Fruit fly (Drosophila melanogaster) whole organism, embryonic: Measurements from ENCODE around the gene odd.

Experiments used
- CG10366 ChIP-seq: fragments of 200-800 bp; sonication (Bioruptor generic); IDR thresholded peaks from 2 replicates; pipeline ENCODE4 v1.3.6; 2022; ENCODE audit warnings: missing biosample characterization, missing genetic modification characterization
- CG12769 ChIP-seq: fragments of 200-800 bp; sonication (Bioruptor generic); optimal IDR thresholded peaks from 2 replicates; lab custom pipeline; 2019; ENCODE audit warnings: missing biosample characterization, mild to moderate bottlenecking, missing genetic modification characterization, moderate library complexity
- CG13894 ChIP-seq: fragments of 200-800 bp; sonication (Bioruptor generic); optimal IDR thresholded peaks from 3 replicates; lab custom pipeline; 2018; ENCODE audit warnings: missing biosample characterization, mild to moderate bottlenecking, missing genetic modification characterization, moderate library complexity
- CG14965 ChIP-seq: fragments of 200-800 bp; sonication (Bioruptor generic); optimal IDR thresholded peaks from 2 replicates; lab custom pipeline; 2016; ENCODE audit warnings: missing biosample characterization, missing genetic modification characterization, borderline replicate concordance
- CG15011 ChIP-seq: fragments of 200-800 bp; sonication (Bioruptor generic); optimal IDR thresholded peaks from 3 replicates; lab custom pipeline; 2018; ENCODE audit warnings: missing biosample characterization, mild to moderate bottlenecking, missing genetic modification characterization
- CG15696 ChIP-seq: fragments of 200-800 bp; sonication (Bioruptor generic); optimal IDR thresholded peaks from 2 replicates; lab custom pipeline; 2019; ENCODE audit warnings: missing biosample characterization, mild to moderate bottlenecking, missing genetic modification characterization, moderate library complexity
- CG1603 ChIP-seq: fragments of 200-800 bp; sonication (Bioruptor generic); optimal IDR thresholded peaks from 2 replicates; lab custom pipeline; 2019; ENCODE audit warnings: missing biosample characterization, mild to moderate bottlenecking, missing genetic modification characterization, moderate library complexity
- CG16813 ChIP-seq: fragments of 200-800 bp; sonication (Bioruptor generic); IDR thresholded peaks from 3 replicates; pipeline ENCODE4 v1.3.6; 2022; ENCODE audit warnings: missing biosample characterization, missing genetic modification characterization; ENCODE audit not compliant: partially characterized antibody
- CG16815 ChIP-seq: fragments of 200-800 bp; sonication (Bioruptor generic); optimal IDR thresholded peaks from 3 replicates; lab custom pipeline; 2017; ENCODE audit warnings: missing biosample characterization, mild to moderate bottlenecking, missing genetic modification characterization
- CG17568 ChIP-seq: fragments of 200-800 bp; sonication (Bioruptor generic); optimal IDR thresholded peaks from 2 replicates; lab custom pipeline; 2018; ENCODE audit warnings: missing biosample characterization, mild to moderate bottlenecking, missing genetic modification characterization, moderate library complexity
- CG17912 ChIP-seq: fragments of 200-800 bp; sonication (Bioruptor generic); optimal IDR thresholded peaks from 2 replicates; lab custom pipeline; 2018; ENCODE audit warnings: missing biosample characterization, mild to moderate bottlenecking, missing genetic modification characterization
- CG18599 ChIP-seq: fragments of 200-800 bp; sonication (Bioruptor generic); optimal IDR thresholded peaks from 3 replicates; lab custom pipeline; 2017; ENCODE audit warnings: missing biosample characterization, missing genetic modification characterization, mild to moderate bottlenecking, moderate library complexity, missing genetic modification reagents
- CG5180 ChIP-seq: fragments of 200-800 bp; sonication (Bioruptor generic); optimal IDR thresholded peaks from 3 replicates; lab custom pipeline; 2017; ENCODE audit warnings: missing biosample characterization, missing genetic modification characterization, mild to moderate bottlenecking, moderate library complexity, missing genetic modification reagents
- CG7745 ChIP-seq: fragments of 200-800 bp; sonication (Bioruptor generic); optimal IDR thresholded peaks from 2 replicates; lab custom pipeline; 2018; ENCODE audit warnings: missing biosample characterization, mild to moderate bottlenecking, missing genetic modification characterization, moderate library complexity
- CG9437 ChIP-seq: fragments of 200-800 bp; sonication (Bioruptor generic); optimal IDR thresholded peaks from 2 replicates; lab custom pipeline; 2018; ENCODE audit warnings: missing biosample characterization, mild to moderate bottlenecking, missing genetic modification characterization
- Camta ChIP-seq: fragments of 200-800 bp; sonication (Bioruptor generic); optimal IDR thresholded peaks from 2 replicates; lab custom pipeline; 2016; ENCODE audit warnings: missing biosample characterization, missing genetic modification characterization
- D19A ChIP-seq: fragments of 200-800 bp; optimal IDR thresholded peaks from 3 replicates; lab custom pipeline; 2019; ENCODE audit warnings: missing biosample characterization, mild to moderate bottlenecking, missing genetic modification characterization, moderate library complexity
- Dip3 ChIP-seq: fragments of 200-800 bp; sonication (Bioruptor generic); optimal IDR thresholded peaks from 3 replicates; lab custom pipeline; 2016; ENCODE audit warnings: missing biosample characterization, missing genetic modification characterization
- Ets65A ChIP-seq: fragments of 200-800 bp; sonication (Bioruptor generic); peaks from one replicate; lab custom pipeline; 2016; ENCODE audit warnings: missing biosample characterization, missing genetic modification characterization
- HmgZ ChIP-seq: fragments of 200-800 bp; sonication (Bioruptor generic); optimal IDR thresholded peaks from 2 replicates; lab custom pipeline; 2018; ENCODE audit warnings: missing biosample characterization, mild to moderate bottlenecking, missing genetic modification characterization
- Hmx ChIP-seq: fragments of 200-800 bp; sonication (Bioruptor generic); optimal IDR thresholded peaks from 2 replicates; lab custom pipeline; 2016; ENCODE audit warnings: missing biosample characterization, missing genetic modification characterization
- Myb ChIP-seq: fragments of 200-800 bp; sonication (Bioruptor generic); optimal IDR thresholded peaks from 2 replicates; lab custom pipeline; 2016; ENCODE audit warnings: missing biosample characterization, missing genetic modification characterization
- Poxn ChIP-seq: fragments of 200-800 bp; sonication (Bioruptor generic); IDR thresholded peaks from 2 replicates; pipeline ENCODE4 v1.3.6; 2022; ENCODE audit warnings: missing biosample characterization, missing genetic modification characterization
- Six4 ChIP-seq: fragments of 200-800 bp; sonication (Bioruptor generic); optimal IDR thresholded peaks from 2 replicates; lab custom pipeline; 2016; ENCODE audit warnings: missing biosample characterization, missing genetic modification characterization
- Ssrp ChIP-seq: fragments of 200-800 bp; sonication (Bioruptor generic); optimal IDR thresholded peaks from 2 replicates; lab custom pipeline; 2018; ENCODE audit warnings: missing biosample characterization, mild to moderate bottlenecking, missing genetic modification characterization, moderate library complexity
- Usf ChIP-seq: fragments of 200-800 bp; sonication (Bioruptor generic); optimal IDR thresholded peaks from 2 replicates; lab custom pipeline; 2017; ENCODE audit warnings: missing genotype, missing biosample characterization, missing genetic modification characterization
- amos ChIP-seq: fragments of 200-800 bp; sonication (Bioruptor generic); IDR thresholded peaks from 2 replicates; pipeline ENCODE4 v1.3.6; 2022; ENCODE audit warnings: missing biosample characterization, missing genetic modification characterization; ENCODE audit not compliant: partially characterized antibody
- ato ChIP-seq: fragments of 200-800 bp; sonication (Bioruptor generic); IDR thresholded peaks from 2 replicates; pipeline ENCODE4 v1.3.6; 2022; ENCODE audit warnings: missing biosample characterization, missing genetic modification characterization; ENCODE audit not compliant: partially characterized antibody
- dimm ChIP-seq: fragments of 200-800 bp; sonication (Bioruptor generic); IDR thresholded peaks from 2 replicates; pipeline ENCODE4 v1.3.6; 2022; ENCODE audit warnings: missing biosample characterization, missing genetic modification characterization
- ems ChIP-seq: fragments of 200-800 bp; sonication (Bioruptor generic); optimal IDR thresholded peaks from 3 replicates; lab custom pipeline; 2016; ENCODE audit warnings: missing biosample characterization, missing genetic modification characterization
- eve ChIP-seq, 2 experiments: fragments of >200 bp; optimal IDR thresholded peaks; 2 replicates each; lab custom pipeline; 2017; ENCODE audit warnings: missing biosample characterization in 2 of 2, missing genetic modification characterization in 2 of 2
- fd102C ChIP-seq: fragments of 200-800 bp; sonication (Bioruptor generic); optimal IDR thresholded peaks from 2 replicates; lab custom pipeline; 2018; ENCODE audit warnings: missing biosample characterization, mild to moderate bottlenecking, missing genetic modification characterization, moderate library complexity
- fu2 ChIP-seq: fragments of 200-800 bp; sonication (Bioruptor generic); optimal IDR thresholded peaks from 2 replicates; lab custom pipeline; 2016; ENCODE audit warnings: missing biosample characterization, missing genetic modification characterization
- gce ChIP-seq: fragments of 200-800 bp; sonication (Bioruptor generic); IDR thresholded peaks from 3 replicates; pipeline ENCODE4 v1.3.6; 2022; ENCODE audit warnings: missing biosample characterization, missing genetic modification characterization
- grn ChIP-seq: fragments of 200-800 bp; sonication (Bioruptor generic); optimal IDR thresholded peaks from 3 replicates; lab custom pipeline; 2017; ENCODE audit warnings: missing biosample characterization, missing genetic modification characterization
- ken ChIP-seq: fragments of 200-800 bp; sonication (Bioruptor generic); IDR thresholded peaks from 3 replicates; pipeline ENCODE4 v1.3.6; 2022; ENCODE audit warnings: missing biosample characterization, missing genetic modification characterization
- kni ChIP-seq: fragments of 200-800 bp; sonication (Bioruptor generic); optimal IDR thresholded peaks from 3 replicates; lab custom pipeline; 2017; ENCODE audit warnings: mild to moderate bottlenecking, missing biosample characterization, missing genetic modification reagents, missing genetic modification characterization
- knrl ChIP-seq: fragments of 200-800 bp; sonication (Bioruptor generic); IDR thresholded peaks from 3 replicates; pipeline ENCODE4 v1.3.6; 2022; ENCODE audit warnings: missing biosample characterization, missing genetic modification characterization; ENCODE audit not compliant: partially characterized antibody
- nmo ChIP-seq: fragments of 200-800 bp; sonication (Bioruptor generic); optimal IDR thresholded peaks from 2 replicates; lab custom pipeline; 2018; ENCODE audit warnings: missing biosample characterization, mild to moderate bottlenecking, missing genetic modification characterization, moderate library complexity
- otp ChIP-seq: fragments of 200-800 bp; sonication (Bioruptor generic); IDR thresholded peaks from 3 replicates; pipeline ENCODE4, ENCODE4 v1.3.6; 2022; ENCODE audit warnings: missing biosample characterization, missing genetic modification characterization
- shn ChIP-seq: fragments of 200-800 bp; sonication (Bioruptor generic); optimal IDR thresholded peaks from 3 replicates; lab custom pipeline; 2016; ENCODE audit warnings: missing biosample characterization, missing genetic modification characterization
- so ChIP-seq: fragments of 200-800 bp; sonication (Bioruptor generic); IDR thresholded peaks from 3 replicates; pipeline ENCODE4 v1.3.6; 2022; ENCODE audit warnings: missing biosample characterization, missing genetic modification characterization
- ssp ChIP-seq: fragments of 200-800 bp; sonication (Bioruptor generic); IDR thresholded peaks from 2 replicates; pipeline ENCODE4 v1.3.6; 2022; ENCODE audit warnings: missing biosample characterization, missing genetic modification characterization
- toy ChIP-seq: fragments of 200-800 bp; sonication (Bioruptor generic); IDR thresholded peaks from 2 replicates; pipeline ENCODE4 v1.3.6; 2022; ENCODE audit warnings: missing biosample characterization, missing genetic modification characterization
- trem ChIP-seq: fragments of 200-800 bp; optimal IDR thresholded peaks from 3 replicates; lab custom pipeline; 2019; ENCODE audit warnings: missing biosample characterization, mild to moderate bottlenecking, missing genetic modification characterization, moderate library complexity
- vfl ChIP-seq: fragments of 200-800 bp; sonication (Bioruptor generic); optimal IDR thresholded peaks from 2 replicates; lab custom pipeline; 2016; ENCODE audit warnings: missing biosample characterization, missing genetic modification characterization
- wor ChIP-seq: fragments of 200-800 bp; sonication (Bioruptor generic); IDR thresholded peaks from 2 replicates; pipeline ENCODE4 v1.3.6; 2022; ENCODE audit warnings: missing biosample characterization, missing genetic modification characterization
- zen ChIP-seq: fragments of 200-800 bp; sonication (Bioruptor generic); optimal IDR thresholded peaks from 3 replicates; lab custom pipeline; 2018; ENCODE audit warnings: missing biosample characterization, mild to moderate bottlenecking, missing genetic modification characterization, moderate library complexity

The odd gene

DNA sequence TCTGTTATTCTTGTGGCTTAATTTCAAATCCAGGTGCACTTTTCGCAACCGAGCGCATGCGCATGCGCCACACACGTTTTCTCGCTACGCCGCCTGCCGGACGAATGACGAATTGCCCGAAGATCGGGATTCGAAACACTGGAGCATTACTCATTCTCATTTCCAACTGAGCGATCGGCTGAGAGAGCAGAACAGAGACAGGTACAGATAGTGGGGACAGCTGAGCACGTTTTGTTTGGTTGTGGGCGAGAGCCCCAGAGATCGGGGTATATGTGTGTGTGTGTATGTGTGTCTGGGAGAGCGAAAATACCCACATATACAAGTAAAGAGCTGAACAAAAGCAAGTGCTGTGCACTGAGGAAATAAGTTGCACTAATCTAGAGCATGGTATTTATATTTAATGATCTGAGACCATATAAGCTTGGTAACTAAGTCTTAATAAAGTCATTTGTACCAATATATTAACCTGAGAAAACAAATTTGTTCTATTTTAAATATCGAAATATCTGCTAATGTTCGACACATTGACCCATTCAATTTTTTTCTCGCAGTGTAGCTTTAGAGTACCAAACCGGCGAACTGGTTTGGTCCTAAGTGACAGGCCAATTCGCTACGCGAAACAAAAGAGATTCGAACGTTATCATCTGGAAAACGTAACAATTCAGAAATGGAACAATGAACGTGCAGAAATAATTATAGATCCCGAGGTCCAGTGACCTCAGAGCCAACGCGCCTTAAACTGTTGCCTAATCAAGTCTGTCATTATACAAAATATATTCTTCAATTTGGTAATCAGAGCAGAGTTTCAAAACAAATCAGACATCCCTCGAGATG is 25.7 kb upstream of the odd start (continued):
- TF ChIP-seq Usf (GFP tag; lab: Kevin White, UChicago) = peak; percentile 81
- TF ChIP-seq CG14965 = peak; percentile 80
- TF ChIP-seq CG15696 (tag; lab: Kevin White, UChicago) = peak; percentile 99
- peak; percentile 91 for TF ChIP-seq fd102C (GFP tag; lab: Kevin White, UChicago)
- TF ChIP-seq CG1603 = peak; percentile 95
- TF ChIP-seq dimm = peak; percentile 96
- peak; percentile 90 for TF ChIP-seq D19A (tag; lab: Kevin White, UChicago)
- TF ChIP-seq trem (tag; lab: Kevin White, UChicago) = peak; percentile 97
- TF ChIP-seq Ets65A (GFP tag; lab: Kevin White, UChicago) = peak; percentile 98
- peak; percentile 92 for TF ChIP-seq ken (GFP tag; lab: Robert Waterston, UW)
- TF ChIP-seq ems = peak; percentile 91
- TF ChIP-seq Six4 (GFP tag; lab: Kevin White, UChicago) = peak; percentile 97
- peak; percentile 96 for TF ChIP-seq CG13894 (tag; lab: Kevin White, UChicago)
- peak; percentile 89 for TF ChIP-seq Ssrp (tag; lab: Kevin White, UChicago)
- TF ChIP-seq gce = peak; percentile 97
- peak; percentile 89 for TF ChIP-seq fu2 (GFP tag; lab: Kevin White, UChicago)
- peak; percentile 95 for TF ChIP-seq HmgZ (tag; lab: Kevin White, UChicago)
- TF ChIP-seq CG18599 = peak; percentile 99
- TF ChIP-seq Hmx (GFP tag; lab: Kevin White, UChicago) = peak; percentile 93
- peak; percentile 74 to 98 for TF ChIP-seq eve (GFP tag; optimal IDR thresholded peaks at IDR 0.05; lab: Kevin White, UChicago)
- TF ChIP-seq so (GFP tag; lab: Robert Waterston, UW) = peak; percentile 98
- TF ChIP-seq Poxn (GFP tag; lab: Robert Waterston, UW) = peak; percentile 85
- TF ChIP-seq CG12769 (tag; lab: Kevin White, UChicago) = peak; percentile 96
- TF ChIP-seq kni (GFP tag; lab: Kevin White, UChicago) = peak; percentile 97
- peak; percentile 88 for TF ChIP-seq CG16815 (GFP tag; lab: Kevin White, UChicago)
- TF ChIP-seq CG16813 (GFP tag; lab: Robert Waterston, UW) = 0 out of 3 replicates have a peak, but pooled peaks have one; percentile 7
- peak; percentile 89 for TF ChIP-seq Dip3 (GFP tag; lab: Kevin White, UChicago)
- TF ChIP-seq Myb (GFP tag; lab: Kevin White, UChicago) = peak; percentile 84
- TF ChIP-seq zen (tag; lab: Kevin White, UChicago) = peak; percentile 100
- peak; percentile 92 for TF ChIP-seq vfl (GFP tag; lab: Kevin White, UChicago)
- TF ChIP-seq nmo (GFP tag; lab: Kevin White, UChicago) = peak; percentile 94
- peak; percentile 94 for TF ChIP-seq wor (GFP tag; lab: Robert Waterston, UW)
- TF ChIP-seq grn = peak; percentile 81
- TF ChIP-seq ssp (GFP tag; lab: Robert Waterston, UW) = peak; percentile 88
- TF ChIP-seq CG5180 = peak; percentile 93
- TF ChIP-seq amos (GFP tag; lab: Robert Waterston, UW) = no peak
- TF ChIP-seq shn (GFP tag; lab: Kevin White, UChicago) = peak; percentile 87
- TF ChIP-seq CG10366 (GFP tag; lab: Robert Waterston, UW) = peak; percentile 95
- TF ChIP-seq CG9437 (GFP tag; lab: Kevin White, UChicago) = peak; percentile 88
- peak; percentile 98 for TF ChIP-seq CG15011 (GFP tag; lab: Kevin White, UChicago)
- TF ChIP-seq toy (GFP tag; lab: Robert Waterston, UW) = peak; percentile 96
- peak; percentile 97 for TF ChIP-seq otp (GFP tag; lab: Robert Waterston, UW)
- peak; percentile 68 for TF ChIP-seq CG17912 (GFP tag; lab: Kevin White, UChicago)
- TF ChIP-seq Camta (GFP tag; lab: Kevin White, UChicago) = peak; percentile 97
- TF ChIP-seq ato (GFP tag; lab: Robert Waterston, UW) = peak; percentile 20; the same call in 1 of the 2 replicates
- no peak for TF ChIP-seq knrl (GFP tag; lab: Robert Waterston, UW)
- TF ChIP-seq CG17568 = peak; percentile 91
- TF ChIP-seq CG7745 (tag; lab: Kevin White, UChicago) = peak; percentile 51
